Worm (Caenorhabditis elegans): Measurements from ENCODE around the gene flcn-1.

Gene flcn-1

ce11 chrII:6908689-6909088 is 19.9 kb upstream of the flcn-1 start:
- no peak for TF ChIP-seq nhr-12 (tag; optimal IDR thresholded peaks at IDR 0.05)
- peak; percentile 52 for TF ChIP-seq blmp-1 (tag; optimal IDR thresholded peaks at IDR 0.05; ENCODE audit: insufficient read depth)
- no peak for TF ChIP-seq nhr-11 (tag; optimal IDR thresholded peaks at IDR 0.05)
- TF ChIP-seq nhr-237 (tag; optimal IDR thresholded peaks at IDR 0.05), result no peak
- TF ChIP-seq mdl-1 (tag; optimal IDR thresholded peaks at IDR 0.05), result no peak
- TF ChIP-seq F13H6.1 (tag; optimal IDR thresholded peaks at IDR 0.05), result no peak
- peak; percentile 12 for TF ChIP-seq nhr-129 (tag; optimal IDR thresholded peaks at IDR 0.05)
- no peak for TF ChIP-seq ceh-82 (tag; optimal IDR thresholded peaks at IDR 0.05)
- peak; percentile 32 for TF ChIP-seq C34F6.9 (tag; optimal IDR thresholded peaks at IDR 0.05)
- TF ChIP-seq nhr-21 (tag; optimal IDR thresholded peaks at IDR 0.05), result no peak
- TF ChIP-seq lin-11 (tag; optimal IDR thresholded peaks at IDR 0.05), result no peak
- TF ChIP-seq zag-1 (tag; optimal IDR thresholded peaks at IDR 0.05), result no peak
- no peak for TF ChIP-seq nhr-25 (tag; optimal IDR thresholded peaks at IDR 0.05)
- no peak for TF ChIP-seq lin-13 (GFP tag; optimal IDR thresholded peaks at IDR 0.05)
- peak; percentile 37 for TF ChIP-seq fos-1 (tag; optimal IDR thresholded peaks at IDR 0.05)
- TF ChIP-seq gmeb-1 (tag; optimal IDR thresholded peaks at IDR 0.05), result no peak
- no peak for TF ChIP-seq ZK546.5 (tag; optimal IDR thresholded peaks at IDR 0.05)

- TF ChIP-seq dmd-4 (tag; optimal IDR thresholded peaks at IDR 0.05) (no peak), gmeb-1 (tag; optimal IDR thresholded peaks at IDR 0.05) (no peak), mdl-1 (tag; optimal IDR thresholded peaks at IDR 0.05) (no peak), lin-13 (GFP tag; optimal IDR thresholded peaks at IDR 0.05) (no peak), C34F6.9 (tag; optimal IDR thresholded peaks at IDR 0.05) (peak; percentile 16)
Observed at ce11 chrII:6909568-6910122, 18.9 kb upstream of the flcn-1 start, which contains the start of gene asm-1. TSS of gene asm-1 (plus strand) at chrII:6910072.

ce11 chrII:6913309-6913708 is 15.3 kb upstream of the flcn-1 start, which contains the start of gene cyn-10:
TSS of gene cyn-10 (minus strand) at chrII:6913365.
- TF ChIP-seq elt-3 (tag; optimal IDR thresholded peaks at IDR 0.05) (no peak), nhr-25 (tag; optimal IDR thresholded peaks at IDR 0.05) (no peak), zag-1 (tag; optimal IDR thresholded peaks at IDR 0.05) (no peak), nhr-237 (tag; optimal IDR thresholded peaks at IDR 0.05) (no peak), alr-1 (tag; optimal IDR thresholded peaks at IDR 0.05) (no peak), ceh-82 (tag; optimal IDR thresholded peaks at IDR 0.05) (no peak), unc-55 (GFP tag; optimal IDR thresholded peaks at IDR 0.05) (peak; percentile 70), ztf-4 (tag; optimal IDR thresholded peaks at IDR 0.05) (no peak), unc-39 (tag; optimal IDR thresholded peaks at IDR 0.05) (no peak), gmeb-1 (tag; optimal IDR thresholded peaks at IDR 0.05) (peak; percentile 94), nhr-12 (tag; optimal IDR thresholded peaks at IDR 0.05) (no peak), lin-13 (GFP tag; optimal IDR thresholded peaks at IDR 0.05) (peak; percentile 65), nhr-129 (tag; optimal IDR thresholded peaks at IDR 0.05) (peak; percentile 27), ceh-16 (tag; optimal IDR thresholded peaks at IDR 0.05) (no peak), ztf-1 (GFP tag; conservative IDR thresholded peaks at IDR 0.05) (no peak), mdl-1 (tag; optimal IDR thresholded peaks at IDR 0.05) (no peak), ama-1 (optimal IDR thresholded peaks at IDR 0.05) (no peak), skn-1 (tag; optimal IDR thresholded peaks at IDR 0.05) (no peak), nhr-77 (tag; optimal IDR thresholded peaks at IDR 0.05) (no peak), ztf-11 (tag; optimal IDR thresholded peaks at IDR 0.05) (no peak), egl-27 (tag; optimal IDR thresholded peaks at IDR 0.05) (no peak), mbf-1 (tag; optimal IDR thresholded peaks at IDR 0.05) (no peak), snpc-4 (tag; optimal IDR thresholded peaks at IDR 0.05) (peak; percentile 49), nhr-10 (tag; optimal IDR thresholded peaks at IDR 0.05) (no peak), R02D3.7 (tag; optimal IDR thresholded peaks at IDR 0.05) (no peak), unc-62 (GFP tag; optimal IDR thresholded peaks at IDR 0.05) (no peak), blmp-1 (tag; optimal IDR thresholded peaks at IDR 0.05; ENCODE audit: insufficient read depth) (peak; percentile 7), dmd-4 (tag; optimal IDR thresholded peaks at IDR 0.05) (no peak), F13H6.1 (tag; optimal IDR thresholded peaks at IDR 0.05) (peak; percentile 77), C34F6.9 (tag; optimal IDR thresholded peaks at IDR 0.05) (peak; percentile 59), nhr-11 (tag; optimal IDR thresholded peaks at IDR 0.05) (no peak), sem-4 (tag; optimal IDR thresholded peaks at IDR 0.05) (no peak), lsy-2 (tag; optimal IDR thresholded peaks at IDR 0.05) (peak; percentile 70 to 81), nhr-21 (tag; optimal IDR thresholded peaks at IDR 0.05) (peak; percentile 56), aly-2 (tag; optimal IDR thresholded peaks at IDR 0.05) (no peak), lin-11 (tag; optimal IDR thresholded peaks at IDR 0.05) (no peak), sma-9 (GFP tag; optimal IDR thresholded peaks at IDR 0.05) (peak; percentile 96), sma-9 (tag; optimal IDR thresholded peaks at IDR 0.05) (no peak), fos-1 (tag; optimal IDR thresholded peaks at IDR 0.05) (no peak), crh-2 (tag; optimal IDR thresholded peaks at IDR 0.05) (peak; percentile 50), elt-1 (tag; optimal IDR thresholded peaks at IDR 0.05) (no peak), peb-1 (tag; optimal IDR thresholded peaks at IDR 0.05) (no peak), nhr-6 (tag; optimal IDR thresholded peaks at IDR 0.05) (peak; percentile 57), nhr-23 (tag; optimal IDR thresholded peaks at IDR 0.05) (no peak), lin-39 (tag; optimal IDR thresholded peaks at IDR 0.05) (no peak), sma-3 (GFP tag; optimal IDR thresholded peaks at IDR 0.05) (peak; percentile 86), Y55F3AM.14 (GFP tag; optimal IDR thresholded peaks at IDR 0.05) (no peak)

Measured in whole organism, L2 larva.